Worm (Caenorhabditis elegans) whole organism, early embryonic: ENCODE data around the gene gly-14.

Experiments
- aly-1 ChIP-seq: sonication (generic microtip); optimal IDR thresholded peaks from 2 replicates; lab custom pipeline; 2016; ENCODE audit warnings: missing genetic modification characterization, missing compliant biosample characterization
- ama-1 ChIP-seq: fragments of 150-350 bp; optimal IDR thresholded peaks from 2 replicates; lab custom pipeline; 2014
- ceh-13 ChIP-seq: fragments of 200-800 bp; sonication (Bioruptor generic); optimal IDR thresholded peaks from 2 replicates; lab custom pipeline; 2018; ENCODE audit warnings: mild to moderate bottlenecking, missing genetic modification characterization, missing compliant biosample characterization
- ceh-36 ChIP-seq: sonication (generic microtip); optimal IDR thresholded peaks from 2 replicates; lab custom pipeline; 2016; ENCODE audit warnings: missing genetic modification characterization, inconsistent platforms, missing compliant biosample characterization
- ets-7 ChIP-seq: sonication (generic microtip); optimal IDR thresholded peaks from 2 replicates; lab custom pipeline; 2016; ENCODE audit warnings: missing genotype, missing genetic modification characterization, missing compliant biosample characterization
- flt-1 ChIP-seq: fragments of 200-800 bp; sonication (Bioruptor generic); IDR thresholded peaks from 2 replicates; pipeline ENCODE4 v1.3.6; 2022; ENCODE audit warnings: missing genetic modification characterization, missing compliant biosample characterization
- hnd-1 ChIP-seq: sonication (generic microtip); optimal IDR thresholded peaks from 2 replicates; lab custom pipeline; 2016; ENCODE audit warnings: missing genetic modification characterization, missing compliant biosample characterization
- pes-1 ChIP-seq: fragments of 200-800 bp; sonication (Bioruptor generic); IDR thresholded peaks from 2 replicates; pipeline ENCODE4 v1.3.6; 2022; ENCODE audit warnings: missing genetic modification reagents, missing genetic modification characterization, missing compliant biosample characterization
- sea-1 ChIP-seq: fragments of 200-800 bp; sonication (Bioruptor generic); conservative IDR thresholded peaks from 2 replicates; pipeline ENCODE4 v1.3.6; 2022; ENCODE audit warnings: missing genetic modification characterization, missing compliant biosample characterization
- tbx-11 ChIP-seq: fragments of 200-800 bp; sonication (Bioruptor generic); IDR thresholded peaks from 2 replicates; pipeline ENCODE4 v1.3.6; 2022; ENCODE audit warnings: missing genetic modification characterization, missing compliant biosample characterization
- tra-4 ChIP-seq: sonication (generic microtip); optimal IDR thresholded peaks from 2 replicates; lab custom pipeline; 2017; ENCODE audit warnings: missing genetic modification characterization, missing compliant biosample characterization

DNA sequence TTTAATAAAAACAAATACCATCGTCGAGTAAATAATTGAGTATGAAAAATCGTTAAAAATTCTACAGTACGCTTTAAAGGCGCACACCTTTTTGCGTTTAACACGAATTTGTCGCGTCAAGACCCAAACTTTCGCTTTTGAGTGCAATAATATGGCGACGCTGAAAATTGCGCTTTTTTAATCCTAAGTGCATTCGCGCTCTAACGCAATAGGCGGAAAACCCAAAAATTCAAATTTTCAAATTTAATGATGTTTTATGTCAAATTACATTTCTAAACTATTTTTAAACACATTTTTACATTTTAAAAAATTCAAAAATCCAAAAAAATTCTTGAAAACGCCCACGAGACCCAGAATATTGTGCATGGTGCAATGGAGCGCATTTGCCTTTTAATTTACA, 18.8 kb upstream of the gly-14 start:
- TF ChIP-seq ama-1 (lab: Kevin White, UChicago): no peak
- no peak for TF ChIP-seq flt-1
- no peak for TF ChIP-seq ets-7 (tag; lab: Kevin White, UChicago)
- no peak for TF ChIP-seq sea-1 (GFP tag; lab: Robert Waterston, UW)
- TF ChIP-seq pes-1: no peak
- TF ChIP-seq hnd-1 (tag; lab: Kevin White, UChicago): no peak
- no peak for TF ChIP-seq tbx-11 (GFP tag; lab: Robert Waterston, UW)
- TF ChIP-seq tra-4 (tag; lab: Kevin White, UChicago): no peak
- TF ChIP-seq ceh-13 (GFP tag; lab: Kevin White, UChicago): no peak
- no peak for TF ChIP-seq ceh-36 (tag; lab: Kevin White, UChicago)
- no peak for TF ChIP-seq aly-1 (tag; lab: Kevin White, UChicago)
